Worm (Caenorhabditis elegans) whole organism, L4 larva: ENCODE data around the gene R11G10.4.

ENCODE experiments used
- F37D6.2 ChIP-seq: sonication (generic microtip); optimal IDR thresholded peaks from 2 replicates; lab custom pipeline; 2016; ENCODE audit warnings: mild to moderate bottlenecking, missing genetic modification characterization, missing compliant biosample characterization
- F44E2.7 ChIP-seq: fragments of 200-800 bp; sonication (Bioruptor generic); IDR thresholded peaks from 2 replicates; pipeline ENCODE4 v2.1.2; 2022; ENCODE audit warnings: missing genetic modification characterization, missing compliant biosample characterization
- R02D3.7 ChIP-seq: fragments of 150-350 bp; sonication (generic microtip); optimal IDR thresholded peaks from 3 replicates; lab custom pipeline; 2014; ENCODE audit warnings: missing biosample characterization, missing genetic modification characterization
- ama-1 ChIP-seq: fragments of 150-350 bp; optimal IDR thresholded peaks from 2 replicates; lab custom pipeline; 2014; ENCODE audit warnings: inconsistent platforms, mixed read lengths
- ceh-28 ChIP-seq: fragments of 150-350 bp; optimal IDR thresholded peaks from 2 replicates; lab custom pipeline; 2014; ENCODE audit warnings: missing biosample characterization, missing genetic modification reagents, missing genetic modification characterization
- ces-1 ChIP-seq: fragments of 150-350 bp; sonication (generic microtip); optimal IDR thresholded peaks from 4 replicates; lab custom pipeline; 2014; ENCODE audit warnings: missing biosample characterization, missing genetic modification reagents, missing genetic modification characterization
- daf-12 ChIP-seq: fragments of 150-350 bp; optimal IDR thresholded peaks from 2 replicates; lab custom pipeline; 2014; ENCODE audit warnings: missing biosample characterization, missing genetic modification reagents, missing genetic modification characterization
- daf-16 ChIP-seq, 3 experiments: sonication (generic microtip); optimal IDR thresholded peaks; 2 replicates each; lab custom pipeline; 2016 to 2017; ENCODE audit warnings: missing genetic modification characterization in 3 of 3, missing genetic modification reagents in 3 of 3, mild to moderate bottlenecking in 2 of 3, missing compliant biosample characterization in 2 of 3, missing biosample characterization in 1 of 3, moderate library complexity in 1 of 3
- daf-19 ChIP-seq: fragments of 200-800 bp; sonication (Bioruptor generic); conservative IDR thresholded peaks from 2 replicates; pipeline ENCODE4 v1.3.6; 2022; ENCODE audit warnings: missing genetic modification characterization, missing compliant biosample characterization
- lin-15B ChIP-seq: fragments of 150-350 bp; sonication (generic microtip); optimal IDR thresholded peaks from 3 replicates; lab custom pipeline; 2014; ENCODE audit warnings: missing biosample characterization, missing genetic modification characterization
- lsy-2 ChIP-seq, 2 experiments: fragments of 150-350 bp in 1 of 2; sonication (generic microtip) in 1 of 2; optimal IDR thresholded peaks; 2 replicates each; lab custom pipeline; 2014 to 2017; ENCODE audit warnings: missing biosample characterization in 2 of 2, missing genetic modification characterization in 2 of 2
- madf-5 ChIP-seq, 2 experiments: fragments of 200-800 bp; sonication (Bioruptor generic); IDR thresholded peaks; 2 replicates each; pipeline ENCODE4 v1.3.6; 2022; ENCODE audit warnings: missing compliant biosample characterization in 2 of 2, missing genetic modification characterization in 2 of 2
- mdl-1 ChIP-seq, 2 experiments: fragments of 150-350 bp in 1 of 2; sonication (generic microtip) in 1 of 2; optimal IDR thresholded peaks; 2 replicates each; lab custom pipeline; 2014 to 2017; ENCODE audit warnings: missing biosample characterization in 2 of 2, missing genetic modification characterization in 2 of 2
- mdt-29 ChIP-seq: fragments of 200-800 bp; sonication (Bioruptor generic); IDR thresholded peaks from 2 replicates; pipeline ENCODE4 v1.3.6; 2022; ENCODE audit warnings: missing genetic modification reagents, missing genetic modification characterization, missing compliant biosample characterization
- mep-1 ChIP-seq: fragments of 150-350 bp; sonication (generic microtip); optimal IDR thresholded peaks from 3 replicates; lab custom pipeline; 2014; ENCODE audit warnings: missing biosample characterization, missing genetic modification characterization
- mxl-2 ChIP-seq: fragments of 200-800 bp; sonication (Bioruptor generic); conservative IDR thresholded peaks from 2 replicates; pipeline ENCODE4 v1.3.6; 2022; ENCODE audit warnings: missing genetic modification reagents, missing genetic modification characterization, missing compliant biosample characterization
- nhr-102 ChIP-seq: sonication (generic microtip); optimal IDR thresholded peaks from 2 replicates; lab custom pipeline; 2016; ENCODE audit warnings: mild to moderate bottlenecking, missing genetic modification characterization, moderate library complexity, missing compliant biosample characterization
- nhr-11 ChIP-seq: fragments of 150-350 bp; optimal IDR thresholded peaks from 2 replicates; lab custom pipeline; 2014; ENCODE audit warnings: missing biosample characterization, missing genetic modification characterization
- nhr-111 ChIP-seq: fragments of 200-800 bp; sonication (Bioruptor generic); optimal IDR thresholded peaks from 2 replicates; lab custom pipeline; 2018; ENCODE audit warnings: mild to moderate bottlenecking, missing genetic modification characterization, missing compliant biosample characterization
- nhr-237 ChIP-seq: sonication (generic microtip); optimal IDR thresholded peaks from 2 replicates; lab custom pipeline; 2017; ENCODE audit warnings: missing biosample characterization, missing genetic modification characterization
- nhr-25 ChIP-seq: sonication (generic microtip); optimal IDR thresholded peaks from 2 replicates; lab custom pipeline; 2017; ENCODE audit warnings: missing genetic modification characterization, mild to moderate bottlenecking, missing compliant biosample characterization, antibody characterized with exemption, moderate library complexity, borderline replicate concordance; ENCODE audit not compliant: insufficient read depth
- nhr-77 ChIP-seq: fragments of 150-350 bp; optimal IDR thresholded peaks from 2 replicates; lab custom pipeline; 2014; ENCODE audit warnings: missing biosample characterization, missing genetic modification characterization
- pha-4 ChIP-seq, 2 experiments: fragments of 150-350 bp in 1 of 2; fragments of 200-800 bp in 1 of 2; sonication (Bioruptor generic) in 1 of 2; IDR thresholded peaks in 1 of 2; optimal IDR thresholded peaks in 1 of 2; 2 replicates each; pipeline versions ENCODE4 v1.3.6 to Lab custom; 2014 to 2022; ENCODE audit warnings: missing genetic modification characterization in 2 of 2, missing genetic modification reagents in 2 of 2, missing biosample characterization in 1 of 2, missing compliant biosample characterization in 1 of 2
- skn-1 ChIP-seq: fragments of 150-350 bp; optimal IDR thresholded peaks from 2 replicates; lab custom pipeline; 2014; ENCODE audit warnings: missing biosample characterization, missing genetic modification characterization
- snpc-1.2 ChIP-seq: fragments of 200-800 bp; sonication (Bioruptor generic); IDR thresholded peaks from 2 replicates; pipeline ENCODE4 v1.3.6; 2022; ENCODE audit warnings: missing genetic modification reagents, missing genetic modification characterization, missing compliant biosample characterization
- zag-1 ChIP-seq: fragments of 150-350 bp; optimal IDR thresholded peaks from 2 replicates; lab custom pipeline; 2014; ENCODE audit warnings: missing biosample characterization, missing genetic modification characterization
- zip-11 ChIP-seq: fragments of 200-800 bp; sonication (Bioruptor generic); IDR thresholded peaks from 2 replicates; pipeline ENCODE4 v1.3.6; 2022; ENCODE audit warnings: missing genetic modification characterization, missing compliant biosample characterization

The R11G10.4 gene

ce11 chrV:13468190-13468765, 38.1 kb upstream of the R11G10.4 start, which contains the start of the genes F25H9.6 and F25H9.7 (continued):
- TF ChIP-seq skn-1 (tag; lab: Kevin White, UChicago) (no peak), pha-4 (GFP tag; IDR thresholded peaks at IDR 0.05; lab: Robert Waterston, UW) (peak; percentile 36; the same call in 1 of the 2 replicates), pha-4 (tag; optimal IDR thresholded peaks at IDR 0.05; lab: Kevin White, UChicago) (no peak), nhr-77 (tag; lab: Kevin White, UChicago) (peak; percentile 58), R02D3.7 (tag; lab: Kevin White, UChicago) (no peak)

- TF ChIP-seq nhr-11 (tag; lab: Kevin White, UChicago) (peak; percentile 14), daf-16 (GFP tag; optimal IDR thresholded peaks at IDR 0.05; lab: Kevin White, UChicago) (peak in 1 of 2 experiments; percentile 59), daf-16 (tag; optimal IDR thresholded peaks at IDR 0.05; lab: Kevin White, UChicago) (no peak), nhr-25 (tag; lab: Kevin White, UChicago) (no peak)
These were observed 34.4 kb upstream of the R11G10.4 start for ce11 chrV:13472062-13472461.

DNA sequence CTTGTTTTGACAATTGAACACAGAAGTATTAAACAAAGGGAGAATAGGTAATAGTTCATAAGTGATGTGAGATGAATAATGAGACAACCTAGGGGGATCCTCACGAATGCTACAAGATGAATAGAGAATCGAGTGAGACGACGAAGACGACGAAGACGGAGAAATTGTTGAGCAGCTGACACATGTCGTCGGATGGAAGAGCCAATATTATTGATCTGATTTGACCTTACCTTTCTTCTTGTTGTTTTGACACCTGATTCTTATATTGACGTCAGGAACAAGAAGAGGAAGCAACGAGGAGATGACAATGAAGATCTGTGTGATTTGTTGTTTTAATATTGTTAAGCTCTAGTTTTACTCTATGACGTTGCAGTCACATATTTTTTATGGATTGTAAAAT, 33.0 kb upstream of the R11G10.4 start, which contains the start of gene T10G3.1:
Gene T10G3.1, minus strand, starts transcription at position 213 of the 400 bp plus-strand sequence.
- no peak for TF ChIP-seq nhr-237 (tag; lab: Kevin White, UChicago)
- TF ChIP-seq nhr-11 (tag; lab: Kevin White, UChicago), result peak; percentile 49
- TF ChIP-seq daf-16 (GFP tag; optimal IDR thresholded peaks at IDR 0.05; lab: Kevin White, UChicago), result peak in 1 of 2 experiments; percentile 94
- no peak for TF ChIP-seq daf-16 (tag; optimal IDR thresholded peaks at IDR 0.05; lab: Kevin White, UChicago)

DNA sequence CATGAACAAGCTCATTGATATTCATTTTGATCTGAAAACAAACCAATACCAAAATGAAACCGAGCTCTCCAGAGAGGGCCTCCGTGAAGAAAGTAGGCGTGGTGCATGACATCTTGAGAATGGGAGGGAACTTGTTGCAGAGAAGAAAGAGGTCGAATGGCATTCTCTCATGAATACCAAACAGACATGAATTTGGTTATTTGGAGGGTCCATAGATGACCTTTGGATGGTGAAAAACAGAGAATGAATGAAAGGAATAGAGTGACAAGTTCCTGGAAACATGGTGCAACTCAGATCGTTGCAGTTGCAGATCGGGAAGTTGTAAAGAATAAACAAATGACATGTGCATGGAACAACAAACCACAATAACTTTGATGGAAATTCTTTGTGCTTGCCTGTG, 30.1 kb upstream of the R11G10.4 start, which contains the start of gene T10G3.8:
Gene T10G3.8, minus strand, starts transcription at position 101 of the 400 bp plus-strand sequence.
- no peak for TF ChIP-seq lsy-2 (tag; optimal IDR thresholded peaks at IDR 0.05; lab: Kevin White, UChicago)
- no peak for TF ChIP-seq zag-1 (tag; lab: Kevin White, UChicago)
- no peak for TF ChIP-seq nhr-237 (tag; lab: Kevin White, UChicago)
- TF ChIP-seq daf-12 (tag; lab: Kevin White, UChicago), result no peak
- no peak for TF ChIP-seq lin-15B
- no peak for TF ChIP-seq F37D6.2 (tag; lab: Kevin White, UChicago)
- TF ChIP-seq F44E2.7 (GFP tag; lab: Robert Waterston, UW), result no peak
- no peak for TF ChIP-seq mdt-29 (GFP tag; lab: Robert Waterston, UW)
- TF ChIP-seq mxl-2 (GFP tag; lab: Robert Waterston, UW), result no peak
- TF ChIP-seq daf-19 (GFP tag; lab: Robert Waterston, UW), result no peak
- no peak for TF ChIP-seq ceh-28 (tag; lab: Kevin White, UChicago)

- TF ChIP-seq zip-11 (GFP tag; lab: Robert Waterston, UW) (no peak), nhr-102 (tag; lab: Kevin White, UChicago) (no peak), madf-5 (GFP tag; IDR thresholded peaks at IDR 0.05; lab: Robert Waterston, UW) (no peak), mep-1 (no peak), ceh-28 (tag; lab: Kevin White, UChicago) (no peak), nhr-111 (GFP tag; lab: Kevin White, UChicago) (no peak), ces-1 (GFP tag; lab: Kevin White, UChicago) (no peak), mdl-1 (tag; optimal IDR thresholded peaks at IDR 0.05; lab: Kevin White, UChicago) (no peak)
- TF ChIP-seq, all 104 proteins: peak for 0
These were observed 26.7 kb upstream of the R11G10.4 start, which contains the start of gene T10G3.2 for ce11 chrV:13479766-13480165. T10G3.2 (minus strand) TSS chrV:13479866.

ce11 chrV:13484339-13484738, 22.1 kb upstream of the R11G10.4 start, which contains the start of gene T10G3.4:
T10G3.4 (minus strand) TSS chrV:13484439.
- TF ChIP-seq ama-1 (lab: Kevin White, UChicago) (no peak), snpc-1.2 (GFP tag; lab: Robert Waterston, UW) (no peak)
